Worm (Caenorhabditis elegans): Measurements from ENCODE around the gene mutd-1.
A peak's percentile ranks its signal among the peaks of the same experiment; 100 is the strongest.

The mutd-1 gene

ce11 chrIV:7084632-7085160 lies 49.2 kb downstream of the mutd-1 start, which contains the start of gene rps-4 (continued):
- TF ChIP-seq dve-1 (tag; optimal IDR thresholded peaks at IDR 0.05; ENCODE audit: insufficient read depth): peak; percentile 96
- TF ChIP-seq madf-5 (GFP tag; IDR thresholded peaks at IDR 0.05): no peak
- TF ChIP-seq mxl-3 (GFP tag; optimal IDR thresholded peaks at IDR 0.05): peak; percentile 44
- TF ChIP-seq mdt-29 (GFP tag; IDR thresholded peaks at IDR 0.05): peak; percentile 66
- no peak for TF ChIP-seq snpc-4 (tag; optimal IDR thresholded peaks at IDR 0.05)
- TF ChIP-seq nhr-25 (tag; optimal IDR thresholded peaks at IDR 0.05; ENCODE audit: borderline replicate concordance, insufficient read depth): peak; percentile 43
- peak; percentile 81 for TF ChIP-seq nhr-11 (tag; optimal IDR thresholded peaks at IDR 0.05)
- peak; percentile 65 for TF ChIP-seq spr-1 (tag; optimal IDR thresholded peaks at IDR 0.05)
- peak; percentile 68 for TF ChIP-seq pha-4 (GFP tag; IDR thresholded peaks at IDR 0.05)
- TF ChIP-seq pha-4 (tag; optimal IDR thresholded peaks at IDR 0.05): peak; percentile 62
- TF ChIP-seq daf-16 (GFP tag; optimal IDR thresholded peaks at IDR 0.05): peak in 1 of 2 experiments; percentile 43
- peak; percentile 92 for TF ChIP-seq daf-16 (tag; optimal IDR thresholded peaks at IDR 0.05)
- TF ChIP-seq egl-27 (tag; optimal IDR thresholded peaks at IDR 0.05): no peak
- TF ChIP-seq lin-1 (GFP tag; IDR thresholded peaks at IDR 0.05): no peak
- no peak for TF ChIP-seq nhr-111 (GFP tag; optimal IDR thresholded peaks at IDR 0.05)
- TF ChIP-seq tag-97 (GFP tag; IDR thresholded peaks at IDR 0.05): no peak
- peak; percentile 87 for TF ChIP-seq nhr-28 (tag; optimal IDR thresholded peaks at IDR 0.05)
- TF ChIP-seq F26F4.8 (GFP tag; conservative IDR thresholded peaks at IDR 0.05): no peak
- TF ChIP-seq nhr-10 (tag; optimal IDR thresholded peaks at IDR 0.05): no peak
- no peak for TF ChIP-seq aly-2 (tag; optimal IDR thresholded peaks at IDR 0.05)
- no peak for TF ChIP-seq egl-43 (GFP tag; IDR thresholded peaks at IDR 0.05)
- TF ChIP-seq dpl-1 (GFP tag; optimal IDR thresholded peaks at IDR 0.05): peak; percentile 87
- TF ChIP-seq vab-7 (GFP tag; IDR thresholded peaks at IDR 0.05): peak; percentile 50; the same call in 1 of the 2 replicates
- 0 out of 2 replicates have a peak, but pooled peaks have one; percentile 66 for TF ChIP-seq nhr-42 (GFP tag; IDR thresholded peaks at IDR 0.05)
- TF ChIP-seq ama-1 (optimal IDR thresholded peaks at IDR 0.05): peak; percentile 43
- no peak for TF ChIP-seq nhr-41 (GFP tag; IDR thresholded peaks at IDR 0.05)
- TF ChIP-seq Y75B8A.6 (GFP tag; IDR thresholded peaks at IDR 0.05): no peak
- no peak for TF ChIP-seq ces-1 (GFP tag; optimal IDR thresholded peaks at IDR 0.05)
- TF ChIP-seq daf-12 (tag; optimal IDR thresholded peaks at IDR 0.05): no peak
- peak; percentile 75 for TF ChIP-seq rbr-2 (tag; optimal IDR thresholded peaks at IDR 0.05)
- TF ChIP-seq saeg-2 (GFP tag; IDR thresholded peaks at IDR 0.05): no peak
- peak; percentile 93 for TF ChIP-seq mes-2 (tag; optimal IDR thresholded peaks at IDR 0.05; ENCODE audit: poor library complexity, severe bottlenecking)
- peak; percentile 89 for TF ChIP-seq mep-1 (tag; optimal IDR thresholded peaks at IDR 0.05)
- no peak for TF ChIP-seq ceh-28 (tag; optimal IDR thresholded peaks at IDR 0.05)
- no peak for TF ChIP-seq nhr-237 (tag; optimal IDR thresholded peaks at IDR 0.05)
- no peak for TF ChIP-seq zip-2 (tag; optimal IDR thresholded peaks at IDR 0.05)
- TF ChIP-seq ceh-20 (GFP tag; IDR thresholded peaks at IDR 0.05): peak; percentile 79
- TF ChIP-seq lin-38 (GFP tag; IDR thresholded peaks at IDR 0.05): peak; percentile 97
- peak; percentile 59 for TF ChIP-seq F37D6.2 (tag; optimal IDR thresholded peaks at IDR 0.05)
- TF ChIP-seq ztf-11 (tag; optimal IDR thresholded peaks at IDR 0.05): no peak
- TF ChIP-seq hlh-30 (tag; optimal IDR thresholded peaks at IDR 0.05; ENCODE audit: insufficient read depth): no peak
- TF ChIP-seq T20F7.1 (GFP tag; optimal IDR thresholded peaks at IDR 0.05): peak; percentile 87
- peak in 1 of 2 experiments; percentile 41 for TF ChIP-seq unc-62 (GFP tag; optimal IDR thresholded peaks at IDR 0.05 in 1 of 2)
- TF ChIP-seq unc-62 (tag; optimal IDR thresholded peaks at IDR 0.05): no peak
- TF ChIP-seq F44E2.7 (GFP tag; IDR thresholded peaks at IDR 0.05): no peak
- TF ChIP-seq lsy-2 (tag; optimal IDR thresholded peaks at IDR 0.05): peak in 1 of 2 experiments; percentile 93
- peak; percentile 53 for TF ChIP-seq nhr-48 (tag; optimal IDR thresholded peaks at IDR 0.05)
- peak; percentile 83 for TF ChIP-seq fkh-10 (GFP tag; optimal IDR thresholded peaks at IDR 0.05)
- no peak for TF ChIP-seq ztf-7 (tag; optimal IDR thresholded peaks at IDR 0.05)
- TF ChIP-seq Y48G9A.11 (GFP tag; IDR thresholded peaks at IDR 0.05): 0 out of 2 replicates have a peak, but pooled peaks have one; percentile 46
- peak; percentile 65 for TF ChIP-seq lin-13 (GFP tag; optimal IDR thresholded peaks at IDR 0.05)
- no peak; the same call in 1 of the 2 replicates for TF ChIP-seq set-16 (GFP tag; IDR thresholded peaks at IDR 0.05)
